Fruit fly (Drosophila melanogaster) whole organism, wandering third instar larva: ENCODE data around the gene Cad89D.

ENCODE experiments used
- h ChIP-seq: fragments of 200-800 bp; sonication (Bioruptor generic); optimal IDR thresholded peaks from 3 replicates; lab custom pipeline; 2016; ENCODE audit warnings: missing biosample characterization, mild to moderate bottlenecking, missing genetic modification characterization
- lola ChIP-seq: fragments of >200 bp; optimal IDR thresholded peaks from 2 replicates; lab custom pipeline; 2017; ENCODE audit warnings: missing biosample characterization, missing genetic modification characterization
- woc ChIP-seq: sonication (Bioruptor generic); optimal IDR thresholded peaks from 2 replicates; lab custom pipeline; 2016; ENCODE audit warnings: missing biosample characterization, mild to moderate bottlenecking, missing genetic modification characterization

DNA sequence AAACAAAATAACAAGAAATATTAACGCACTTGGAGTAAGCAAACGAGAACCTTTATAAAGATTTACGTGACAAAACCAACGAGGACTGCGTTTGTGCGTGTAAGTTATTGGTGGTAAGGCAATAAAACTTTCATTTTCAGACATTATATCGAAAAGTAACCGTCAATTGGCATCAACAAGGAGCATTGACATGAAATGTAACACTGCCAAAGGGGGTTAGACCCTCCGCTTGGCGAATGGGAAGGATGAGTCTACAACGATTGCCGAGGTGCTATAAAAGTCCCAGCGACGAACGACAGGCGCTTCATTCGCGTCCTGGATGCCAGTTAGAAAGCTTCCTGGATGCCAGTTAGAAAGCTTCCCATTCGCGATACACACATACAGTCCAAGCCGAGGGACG is 22.9 kb downstream of the Cad89D start, which contains the start of gene Gyc89Da:
- no peak for TF ChIP-seq lola (GFP tag; lab: Kevin White, UChicago)
- TF ChIP-seq woc (GFP tag; lab: Kevin White, UChicago) = no peak
- no peak for TF ChIP-seq h (GFP tag; lab: Kevin White, UChicago)
